Fruit fly (Drosophila melanogaster) whole organism, embryonic: ENCODE measurements around the gene CG3984.

Experiments
- Antp ChIP-seq: fragments of 200-800 bp; sonication (Bioruptor generic); optimal IDR thresholded peaks from 3 replicates; lab custom pipeline; 2016; ENCODE audit warnings: missing biosample characterization, missing genetic modification characterization
- Asciz ChIP-seq: fragments of 200-800 bp; sonication (Bioruptor generic); optimal IDR thresholded peaks from 2 replicates; lab custom pipeline; 2017; ENCODE audit warnings: missing biosample characterization, mild to moderate bottlenecking, missing genetic modification characterization, missing genetic modification reagents
- Awh ChIP-seq: fragments of 200-800 bp; sonication (Bioruptor generic); IDR thresholded peaks from 2 replicates; pipeline ENCODE4, ENCODE4 v1.3.6; 2022; ENCODE audit warnings: missing biosample characterization, missing genetic modification characterization
- CG10654 ChIP-seq: fragments of 200-800 bp; sonication (Bioruptor generic); optimal IDR thresholded peaks from 2 replicates; lab custom pipeline; 2016; ENCODE audit warnings: missing biosample characterization, missing genetic modification characterization
- CG13894 ChIP-seq: fragments of 200-800 bp; sonication (Bioruptor generic); optimal IDR thresholded peaks from 3 replicates; lab custom pipeline; 2018; ENCODE audit warnings: missing biosample characterization, mild to moderate bottlenecking, missing genetic modification characterization, moderate library complexity
- CG14667 ChIP-seq: fragments of 200-800 bp; sonication (Bioruptor generic); IDR thresholded peaks from 2 replicates; pipeline ENCODE4 v1.3.6; 2022; ENCODE audit warnings: missing biosample characterization, missing genetic modification characterization
- CG14710 ChIP-seq: fragments of 200-800 bp; sonication (Bioruptor generic); optimal IDR thresholded peaks from 3 replicates; lab custom pipeline; 2019; ENCODE audit warnings: missing biosample characterization, mild to moderate bottlenecking, missing genetic modification characterization, moderate library complexity
- CG15479 ChIP-seq: fragments of 200-800 bp; sonication (Bioruptor generic); optimal IDR thresholded peaks from 3 replicates; lab custom pipeline; 2019; ENCODE audit warnings: missing biosample characterization, mild to moderate bottlenecking, missing genetic modification characterization, moderate library complexity
- CG18619 ChIP-seq: fragments of 200-800 bp; sonication (Bioruptor generic); optimal IDR thresholded peaks from 3 replicates; lab custom pipeline; 2017; ENCODE audit warnings: missing biosample characterization, mild to moderate bottlenecking, missing genetic modification characterization
- CG32532 ChIP-seq: fragments of 200-800 bp; sonication (Bioruptor generic); IDR thresholded peaks from 2 replicates; pipeline ENCODE4 v1.3.6; 2022; ENCODE audit warnings: missing biosample characterization, missing genetic modification characterization
- CG34376 ChIP-seq: fragments of 200-800 bp; sonication (Bioruptor generic); optimal IDR thresholded peaks from 2 replicates; lab custom pipeline; 2018; ENCODE audit warnings: missing biosample characterization, mild to moderate bottlenecking, missing genetic modification characterization
- CG34422 ChIP-seq: fragments of 200-800 bp; sonication (Bioruptor generic); IDR thresholded peaks from 3 replicates; pipeline ENCODE4 v1.3.6; 2022; ENCODE audit warnings: missing biosample characterization, missing genetic modification characterization
- CG6175 ChIP-seq: fragments of 200-800 bp; sonication (Bioruptor generic); IDR thresholded peaks from 3 replicates; pipeline ENCODE4 v1.3.6; 2022; ENCODE audit warnings: missing biosample characterization, missing genetic modification characterization
- CG6254 ChIP-seq: fragments of 200-800 bp; sonication (Bioruptor generic); optimal IDR thresholded peaks from 3 replicates; lab custom pipeline; 2017; ENCODE audit warnings: mild to moderate bottlenecking, missing biosample characterization, missing genetic modification reagents, missing genetic modification characterization
- CG6683 ChIP-seq: fragments of 200-800 bp; sonication (Bioruptor generic); optimal IDR thresholded peaks from 2 replicates; lab custom pipeline; 2017; ENCODE audit warnings: missing biosample characterization, mild to moderate bottlenecking, missing genetic modification characterization, missing genetic modification reagents
- CG8944 ChIP-seq: fragments of 200-800 bp; sonication (Bioruptor generic); optimal IDR thresholded peaks from 3 replicates; lab custom pipeline; 2016; ENCODE audit warnings: missing biosample characterization, missing genetic modification characterization
- Dp ChIP-seq: fragments of 200-800 bp; sonication (Bioruptor generic); optimal IDR thresholded peaks from 2 replicates; lab custom pipeline; 2018; ENCODE audit warnings: missing biosample characterization, mild to moderate bottlenecking, missing genetic modification characterization, moderate library complexity
- HHEX ChIP-seq: fragments of 200-800 bp; sonication (Bioruptor generic); optimal IDR thresholded peaks from 3 replicates; lab custom pipeline; 2017; ENCODE audit warnings: missing biosample characterization, mild to moderate bottlenecking, missing genetic modification characterization, missing genetic modification reagents
- HmgD ChIP-seq: fragments of 200-800 bp; sonication (Bioruptor generic); optimal IDR thresholded peaks from 3 replicates; lab custom pipeline; 2016; ENCODE audit warnings: missing biosample characterization, missing genetic modification characterization
- Hr78 ChIP-seq, 2 experiments: fragments of 200-800 bp in 1 of 2; fragments of >200 bp in 1 of 2; sonication (Bioruptor generic) in 1 of 2; optimal IDR thresholded peaks; 2 replicates each; lab custom pipeline; 2017 to 2019; ENCODE audit warnings: missing biosample characterization in 2 of 2, missing genetic modification characterization in 2 of 2, mild to moderate bottlenecking in 1 of 2, moderate library complexity in 1 of 2
- Lim3 ChIP-seq: fragments of 200-800 bp; sonication (Bioruptor generic); IDR thresholded peaks from 2 replicates; pipeline ENCODE4 v1.3.6; 2022; ENCODE audit warnings: missing biosample characterization, missing genetic modification characterization
- Mad ChIP-seq: fragments of 200-800 bp; sonication (Bioruptor generic); optimal IDR thresholded peaks from 2 replicates; lab custom pipeline; 2016; ENCODE audit warnings: missing biosample characterization, missing genetic modification characterization
- Max ChIP-seq: fragments of 200-800 bp; sonication (Bioruptor generic); optimal IDR thresholded peaks from 2 replicates; lab custom pipeline; 2016; ENCODE audit warnings: missing biosample characterization, mild to moderate bottlenecking, missing genetic modification characterization
- Med ChIP-seq: fragments of 200-800 bp; sonication (Bioruptor generic); peaks from one replicate; lab custom pipeline; 2016; ENCODE audit warnings: missing biosample characterization, missing genetic modification characterization, mild to moderate bottlenecking, inconsistent platforms, moderate library complexity
- Oaz ChIP-seq: fragments of 200-800 bp; sonication (Bioruptor generic); IDR thresholded peaks from 2 replicates; pipeline ENCODE4 v1.3.6; 2022; ENCODE audit warnings: missing biosample characterization, missing genetic modification characterization
- Opbp ChIP-seq: fragments of 200-800 bp; sonication (Bioruptor generic); IDR thresholded peaks from 3 replicates; pipeline ENCODE4 v1.3.6; 2022; ENCODE audit warnings: missing biosample characterization, missing genetic modification characterization; ENCODE audit not compliant: partially characterized antibody
- Poxn ChIP-seq: fragments of 200-800 bp; sonication (Bioruptor generic); IDR thresholded peaks from 2 replicates; pipeline ENCODE4 v1.3.6; 2022; ENCODE audit warnings: missing biosample characterization, missing genetic modification characterization
- Ravus ChIP-seq: fragments of 200-800 bp; sonication (Bioruptor generic); IDR thresholded peaks from 2 replicates; pipeline ENCODE4 v1.3.6; 2022; ENCODE audit warnings: missing biosample characterization, missing genetic modification characterization
- Vsx1 ChIP-seq: fragments of 200-800 bp; sonication (Bioruptor generic); optimal IDR thresholded peaks from 2 replicates; lab custom pipeline; 2017; ENCODE audit warnings: missing biosample characterization, mild to moderate bottlenecking, missing genetic modification characterization, missing genetic modification reagents
- Xrp1 ChIP-seq: fragments of 200-800 bp; sonication (Bioruptor generic); IDR thresholded peaks from 2 replicates; pipeline ENCODE4 v1.3.6; 2022; ENCODE audit warnings: missing biosample characterization, missing genetic modification characterization
- ab ChIP-seq: fragments of 200-800 bp; sonication (Bioruptor generic); optimal IDR thresholded peaks from 2 replicates; lab custom pipeline; 2016; ENCODE audit warnings: missing biosample characterization, missing genetic modification characterization
- abd-A ChIP-seq: fragments of 200-800 bp; sonication (Bioruptor generic); optimal IDR thresholded peaks from 3 replicates; lab custom pipeline; 2019; ENCODE audit warnings: missing biosample characterization, mild to moderate bottlenecking, missing genetic modification characterization, moderate library complexity
- ato ChIP-seq: fragments of 200-800 bp; sonication (Bioruptor generic); IDR thresholded peaks from 2 replicates; pipeline ENCODE4 v1.3.6; 2022; ENCODE audit warnings: missing biosample characterization, missing genetic modification characterization; ENCODE audit not compliant: partially characterized antibody
- bab2 ChIP-seq: fragments of 200-800 bp; sonication (Bioruptor generic); optimal IDR thresholded peaks from 2 replicates; lab custom pipeline; 2016; ENCODE audit warnings: missing biosample characterization, missing genetic modification characterization
- bcd ChIP-seq: fragments of 200-800 bp; sonication (Bioruptor generic); optimal IDR thresholded peaks from 2 replicates; lab custom pipeline; 2017; ENCODE audit warnings: missing biosample characterization, mild to moderate bottlenecking, missing genetic modification characterization
- chm ChIP-seq: fragments of 200-800 bp; sonication (Bioruptor generic); IDR thresholded peaks from 2 replicates; pipeline ENCODE4 v1.3.6; 2022; ENCODE audit warnings: missing biosample characterization, missing genetic modification characterization
- cwo ChIP-seq: fragments of 200-800 bp; sonication (Bioruptor generic); optimal IDR thresholded peaks from 3 replicates; lab custom pipeline; 2017; ENCODE audit warnings: missing biosample characterization, missing genetic modification characterization, mild to moderate bottlenecking, moderate library complexity, missing genetic modification reagents
- dati ChIP-seq: fragments of 200-800 bp; sonication (Bioruptor generic); IDR thresholded peaks from 2 replicates; pipeline ENCODE4 v1.3.6; 2022; ENCODE audit warnings: missing biosample characterization, missing genetic modification characterization
- gcm2 ChIP-seq: fragments of 200-800 bp; sonication (Bioruptor generic); optimal IDR thresholded peaks from 2 replicates; lab custom pipeline; 2016; ENCODE audit warnings: missing biosample characterization, missing genetic modification characterization
- hb ChIP-seq: fragments of 200-800 bp; sonication (Bioruptor generic); IDR thresholded peaks from 3 replicates; pipeline ENCODE4 v1.3.6; 2022; ENCODE audit warnings: missing biosample characterization, missing genetic modification characterization; ENCODE audit not compliant: partially characterized antibody
- org-1 ChIP-seq: fragments of 200-800 bp; sonication (Bioruptor generic); optimal IDR thresholded peaks from 2 replicates; lab custom pipeline; 2017; ENCODE audit warnings: missing biosample characterization, missing genetic modification characterization
- rib ChIP-seq: fragments of 200-800 bp; sonication (Bioruptor generic); IDR thresholded peaks from 2 replicates; pipeline ENCODE4 v1.3.6; 2022; ENCODE audit warnings: missing biosample characterization, missing genetic modification characterization
- ro ChIP-seq: fragments of 200-800 bp; sonication (Bioruptor generic); IDR thresholded peaks from 2 replicates; pipeline ENCODE4 v1.3.6; 2022; ENCODE audit warnings: missing biosample characterization, missing genetic modification characterization
- row ChIP-seq: fragments of 200-800 bp; sonication (Bioruptor generic); IDR thresholded peaks from 3 replicates; pipeline ENCODE4 v1.3.6; 2022; ENCODE audit warnings: missing biosample characterization, missing genetic modification characterization
- scrt ChIP-seq: fragments of 200-800 bp; sonication (Bioruptor generic); optimal IDR thresholded peaks from 2 replicates; lab custom pipeline; 2018; ENCODE audit warnings: missing biosample characterization, mild to moderate bottlenecking, missing genetic modification characterization, moderate library complexity
- slbo ChIP-seq: fragments of 200-800 bp; sonication (Bioruptor generic); IDR thresholded peaks from 2 replicates; pipeline ENCODE4 v1.3.6; 2022; ENCODE audit warnings: missing biosample characterization, missing genetic modification characterization
- sna ChIP-seq: fragments of 200-800 bp; sonication (Bioruptor generic); IDR thresholded peaks from 2 replicates; pipeline ENCODE4 v1.3.6; 2022; ENCODE audit warnings: missing biosample characterization, missing genetic modification characterization; ENCODE audit not compliant: partially characterized antibody
- so ChIP-seq: fragments of 200-800 bp; sonication (Bioruptor generic); IDR thresholded peaks from 3 replicates; pipeline ENCODE4 v1.3.6; 2022; ENCODE audit warnings: missing biosample characterization, missing genetic modification characterization
- sug ChIP-seq: fragments of 200-800 bp; optimal IDR thresholded peaks from 2 replicates; lab custom pipeline; 2019; ENCODE audit warnings: missing biosample characterization, mild to moderate bottlenecking, missing genetic modification characterization, moderate library complexity
- wdn ChIP-seq: fragments of 200-800 bp; sonication (Bioruptor generic); IDR thresholded peaks from 2 replicates; pipeline ENCODE4 v1.3.6; 2022; ENCODE audit warnings: missing biosample characterization, missing genetic modification characterization

Gene CG3984

dm6 chr3R:15147038-15147744 is 10.2 kb downstream of the CG3984 start, which contains the start of gene Glys (continued):
- TF ChIP-seq row (GFP tag; lab: Robert Waterston, UW) (0 out of 3 replicates have a peak, but pooled peaks have one; percentile 29), bcd (GFP tag; lab: Kevin White, UChicago) (no peak), Ravus (no peak), sug (peak; percentile 29), CG6254 (GFP tag; lab: Kevin White, UChicago) (no peak), Dp (GFP tag; lab: Kevin White, UChicago) (no peak), CG34376 (GFP tag; lab: Kevin White, UChicago) (peak; percentile 32), Poxn (no peak), Xrp1 (no peak), HmgD (GFP tag; lab: Kevin White, UChicago) (peak; percentile 59), org-1 (GFP tag; lab: Kevin White, UChicago) (no peak), Lim3 (GFP tag; lab: Robert Waterston, UW) (no peak), Mad (GFP tag; lab: Kevin White, UChicago) (peak; percentile 32), CG14667 (GFP tag; lab: Robert Waterston, UW) (no peak), CG6175 (GFP tag; lab: Robert Waterston, UW) (no peak), hb (GFP tag; lab: Robert Waterston, UW) (no peak), CG32532 (peak; percentile 40; the same call in 1 of the 2 replicates), ro (GFP tag; lab: Robert Waterston, UW) (no peak), gcm2 (GFP tag; lab: Kevin White, UChicago) (no peak), ab (GFP tag; lab: Kevin White, UChicago) (no peak), Opbp (GFP tag; lab: Robert Waterston, UW) (peak; percentile 63; the same call in 2 of the 3 replicates), CG15479 (peak; percentile 54), scrt (no peak), Oaz (GFP tag; lab: Robert Waterston, UW) (no peak), abd-A (tag; lab: Kevin White, UChicago) (no peak), bab2 (GFP tag; lab: Kevin White, UChicago) (no peak), Max (peak; percentile 9), dati (GFP tag; lab: Robert Waterston, UW) (no peak), sna (GFP tag; lab: Robert Waterston, UW) (no peak), CG13894 (tag; lab: Kevin White, UChicago) (peak; percentile 6), wdn (GFP tag; lab: Robert Waterston, UW) (no peak), Awh (GFP tag; lab: Robert Waterston, UW) (no peak), Hr78 (GFP tag; optimal IDR thresholded peaks at IDR 0.05; lab: Kevin White, UChicago) (peak in 1 of 2 experiments; percentile 81), slbo (GFP tag; lab: Robert Waterston, UW) (no peak), HHEX (no peak), so (GFP tag; lab: Robert Waterston, UW) (no peak), CG6683 (GFP tag; lab: Kevin White, UChicago) (no peak), Vsx1 (GFP tag; lab: Kevin White, UChicago) (no peak), CG8944 (GFP tag; lab: Kevin White, UChicago) (no peak), CG34422 (peak; percentile 69; the same call in 2 of the 3 replicates), chm (GFP tag; lab: Robert Waterston, UW) (no peak), CG18619 (GFP tag; lab: Kevin White, UChicago) (no peak), rib (GFP tag; lab: Robert Waterston, UW) (peak; percentile 48; the same call in 1 of the 2 replicates), cwo (GFP tag; lab: Kevin White, UChicago) (peak; percentile 2), Antp (no peak), ato (GFP tag; lab: Robert Waterston, UW) (0 out of 2 replicates have a peak, but pooled peaks have one; percentile 23), Med (GFP tag; lab: Kevin White, UChicago) (peak; percentile 58), CG14710 (tag; lab: Kevin White, UChicago) (peak; percentile 34), Asciz (GFP tag; lab: Kevin White, UChicago) (no peak), CG10654 (GFP tag; lab: Kevin White, UChicago) (no peak)
